Worm (Caenorhabditis elegans): ENCODE measurements around the gene ZK673.6.

Gene ZK673.6

DNA sequence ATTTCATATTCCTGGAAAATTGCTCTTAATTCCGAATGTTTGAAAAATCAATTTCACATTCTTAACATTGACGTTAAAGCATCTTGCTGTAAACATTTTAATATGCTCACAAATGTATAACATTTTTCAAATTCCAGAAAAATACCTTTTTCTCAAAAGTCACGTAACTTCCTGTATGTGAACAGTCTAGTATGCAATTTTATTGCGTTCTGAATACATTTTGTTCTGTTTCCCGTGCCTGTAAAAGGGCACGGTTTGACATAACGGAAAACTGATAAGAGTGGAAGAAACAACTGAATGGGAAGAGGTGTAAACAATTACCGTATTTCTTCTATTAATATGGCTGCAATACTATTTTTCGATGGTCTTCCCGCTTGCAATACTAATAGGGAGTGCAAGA lies 18.8 kb upstream of the ZK673.6 start:
- TF ChIP-seq elt-3 (tag; optimal IDR thresholded peaks at IDR 0.05) (no peak), mab-5 (tag; optimal IDR thresholded peaks at IDR 0.05) (no peak), sptf-1 (tag; optimal IDR thresholded peaks at IDR 0.05) (no peak), nhr-2 (tag; optimal IDR thresholded peaks at IDR 0.05) (no peak), ceh-83 (GFP tag; optimal IDR thresholded peaks at IDR 0.05) (no peak), lin-32 (GFP tag; optimal IDR thresholded peaks at IDR 0.05) (no peak), unc-62 (GFP tag; optimal IDR thresholded peaks at IDR 0.05) (no peak), tbx-8 (GFP tag; optimal IDR thresholded peaks at IDR 0.05) (no peak), ham-2 (GFP tag; optimal IDR thresholded peaks at IDR 0.05) (no peak), M03D4.4 (tag; optimal IDR thresholded peaks at IDR 0.05) (no peak), nhr-28 (tag; optimal IDR thresholded peaks at IDR 0.05) (no peak), zip-8 (tag; optimal IDR thresholded peaks at IDR 0.05) (no peak), hlh-1 (tag; optimal IDR thresholded peaks at IDR 0.05) (no peak), nhr-237 (tag; optimal IDR thresholded peaks at IDR 0.05) (no peak), ceh-43 (GFP tag; optimal IDR thresholded peaks at IDR 0.05) (no peak), nhr-76 (tag; optimal IDR thresholded peaks at IDR 0.05) (no peak), nhr-12 (tag; optimal IDR thresholded peaks at IDR 0.05) (no peak), mls-2 (tag; optimal IDR thresholded peaks at IDR 0.05) (no peak)

DNA sequence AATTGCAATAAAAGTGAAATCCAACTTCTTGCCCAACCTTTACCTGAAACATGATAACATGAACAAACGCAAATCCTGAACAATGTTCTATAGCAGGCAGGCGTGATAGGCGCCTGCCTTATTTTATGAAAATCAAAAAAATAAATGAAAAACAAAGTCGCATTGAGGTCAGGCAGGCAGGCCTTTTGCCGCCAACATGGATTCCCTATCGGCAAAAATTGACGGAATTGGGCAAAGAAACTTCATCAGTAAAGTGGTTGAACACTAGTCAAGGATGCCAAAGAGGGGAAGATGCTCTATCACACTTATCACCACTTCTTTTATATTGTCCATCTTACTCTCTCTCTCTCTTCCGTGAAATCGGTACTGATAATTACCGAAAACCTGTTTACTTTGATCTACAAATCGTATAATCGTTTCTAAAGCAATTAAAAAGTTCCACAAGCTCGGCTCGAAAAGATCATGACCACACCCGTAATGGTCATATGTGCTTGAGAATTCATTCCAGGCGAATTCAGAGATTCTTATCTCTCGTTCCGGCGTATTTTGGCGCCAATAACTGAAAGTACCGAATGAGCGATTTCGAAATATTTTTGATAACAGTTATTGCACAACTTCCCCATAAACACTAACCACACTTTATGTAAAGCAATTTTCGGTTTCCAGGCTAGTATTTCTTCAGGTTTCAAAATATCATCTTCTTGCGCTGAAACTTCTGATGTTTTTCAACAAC lies 17.9 kb upstream of the ZK673.6 start, which contains the start of the genes clec-60 and ZK666.11:
clec-60 (minus strand) TSS at position 51 of the 733 bp plus-strand sequence.
ZK666.11 (plus strand) TSS at position 699 of the 733 bp plus-strand sequence.
- TF ChIP-seq cnd-1 (tag; optimal IDR thresholded peaks at IDR 0.05): no peak
- no peak for TF ChIP-seq elt-3 (tag; optimal IDR thresholded peaks at IDR 0.05)

DNA sequence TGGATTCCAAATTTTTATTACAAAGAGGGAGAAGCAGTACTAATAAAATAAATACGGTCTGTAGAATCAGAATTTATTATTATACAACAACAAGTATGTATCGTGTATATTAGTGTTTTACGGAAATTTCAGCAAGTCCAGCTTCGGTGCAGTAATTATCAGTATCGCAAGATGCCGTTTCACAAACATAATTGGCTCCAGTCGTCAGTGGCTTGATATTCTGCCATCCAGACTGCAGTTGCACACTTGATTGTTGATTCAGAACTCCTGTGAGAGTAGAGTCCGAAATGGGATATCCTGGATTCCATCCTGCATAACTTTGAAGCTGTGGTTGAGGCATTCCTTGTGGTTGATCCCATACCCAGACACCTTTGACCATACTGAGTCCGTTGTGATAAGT lies 15.9 kb upstream of the ZK673.6 start:
- TF ChIP-seq mep-1 (tag; optimal IDR thresholded peaks at IDR 0.05) (no peak), sptf-1 (tag; optimal IDR thresholded peaks at IDR 0.05) (no peak), nhr-12 (tag; optimal IDR thresholded peaks at IDR 0.05) (no peak)

DNA sequence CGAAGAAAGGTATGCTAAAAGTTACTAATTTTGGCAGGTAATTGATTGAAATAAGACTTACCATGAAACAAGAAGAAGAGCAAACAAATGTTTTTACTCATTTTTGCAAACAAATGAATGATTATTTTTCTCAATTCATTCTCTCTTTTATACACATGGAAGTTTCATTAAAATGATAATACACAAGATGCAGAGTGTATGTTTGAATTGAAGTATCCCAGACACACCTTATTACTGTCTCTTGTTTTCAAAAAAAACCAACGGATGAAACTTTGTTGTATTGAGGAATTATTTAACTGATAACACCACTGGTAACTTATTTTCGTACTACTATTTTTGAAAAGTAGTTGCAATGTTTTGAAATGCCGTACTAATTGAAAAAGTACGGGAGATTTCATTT lies 15.2 kb upstream of the ZK673.6 start, which contains the start of gene clec-59:
clec-59 (minus strand) TSS at position 101 of the 400 bp plus-strand sequence.
- no peak for TF ChIP-seq M03D4.4 (tag; optimal IDR thresholded peaks at IDR 0.05)
- no peak for TF ChIP-seq nhr-2 (tag; optimal IDR thresholded peaks at IDR 0.05)
- TF ChIP-seq tbx-8 (GFP tag; optimal IDR thresholded peaks at IDR 0.05): no peak
- no peak for TF ChIP-seq drap-1 (GFP tag; optimal IDR thresholded peaks at IDR 0.05)
- no peak for TF ChIP-seq unc-120 (tag; optimal IDR thresholded peaks at IDR 0.05; ENCODE audit: poor library complexity, severe bottlenecking)
- no peak for TF ChIP-seq lin-32 (GFP tag; optimal IDR thresholded peaks at IDR 0.05)
- TF ChIP-seq nhr-28 (tag; optimal IDR thresholded peaks at IDR 0.05): no peak
- no peak for TF ChIP-seq nhr-76 (tag; optimal IDR thresholded peaks at IDR 0.05)
- no peak for TF ChIP-seq ces-1 (GFP tag; optimal IDR thresholded peaks at IDR 0.05)
- no peak for TF ChIP-seq cnd-1 (tag; optimal IDR thresholded peaks at IDR 0.05)
- TF ChIP-seq ceh-43 (GFP tag; optimal IDR thresholded peaks at IDR 0.05): no peak
- no peak for TF ChIP-seq nhr-237 (tag; optimal IDR thresholded peaks at IDR 0.05)
- TF ChIP-seq mab-5 (tag; optimal IDR thresholded peaks at IDR 0.05): no peak
- TF ChIP-seq mep-1 (tag; optimal IDR thresholded peaks at IDR 0.05): no peak
- no peak for TF ChIP-seq pha-4 (tag; optimal IDR thresholded peaks at IDR 0.05)
- TF ChIP-seq sptf-1 (tag; optimal IDR thresholded peaks at IDR 0.05): no peak
- no peak for TF ChIP-seq elt-1 (tag; optimal IDR thresholded peaks at IDR 0.05; ENCODE audit: borderline replicate concordance, insufficient read depth)
- TF ChIP-seq lin-13 (tag; optimal IDR thresholded peaks at IDR 0.05): no peak
- no peak for TF ChIP-seq nhr-12 (tag; optimal IDR thresholded peaks at IDR 0.05)

DNA sequence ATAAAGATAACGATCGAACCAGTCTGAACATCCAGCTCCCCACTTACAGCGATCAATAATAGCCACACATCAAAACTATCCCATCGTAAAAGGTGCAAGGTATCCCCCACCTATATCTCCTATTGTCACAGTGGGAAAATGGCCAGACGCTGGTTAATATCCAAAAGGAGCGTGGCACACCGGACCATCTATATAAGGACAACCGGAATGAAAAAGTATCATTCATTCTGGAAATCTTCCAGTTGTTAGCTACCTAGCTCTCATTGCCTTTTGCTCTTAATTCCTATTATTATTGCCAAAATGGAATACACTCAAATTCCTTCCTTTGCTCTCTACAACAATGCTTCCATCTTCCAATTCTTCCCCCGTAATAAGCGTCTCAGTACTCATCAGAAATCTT lies 12.8 kb upstream of the ZK673.6 start, which contains the start of gene ZK666.4:
ZK666.4 (plus strand) TSS at position 301 of the 400 bp plus-strand sequence.
- TF ChIP-seq drap-1 (GFP tag; optimal IDR thresholded peaks at IDR 0.05) (no peak), unc-39 (tag; optimal IDR thresholded peaks at IDR 0.05) (no peak)

DNA sequence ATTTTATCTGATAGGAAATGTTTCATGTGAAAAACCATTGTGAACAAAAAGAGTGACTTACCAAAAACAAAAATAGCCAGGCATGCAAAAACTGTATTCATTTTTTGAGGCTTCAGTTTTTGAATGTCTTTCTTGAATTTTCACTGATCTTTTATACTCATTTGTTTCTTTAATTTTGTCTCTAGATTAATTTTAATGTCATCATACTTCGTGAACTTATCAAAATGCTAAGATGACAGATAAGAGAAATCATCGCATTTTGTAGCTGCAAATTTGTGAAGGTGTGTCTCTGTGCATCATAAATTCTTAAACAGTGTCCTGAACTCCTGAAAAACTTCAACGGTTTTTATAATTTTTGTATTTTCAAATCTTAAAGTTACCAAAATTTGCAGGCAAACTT lies 11.9 kb upstream of the ZK673.6 start, which contains the start of gene clec-58:
clec-58 (minus strand) TSS at position 101 of the 400 bp plus-strand sequence.
- TF ChIP-seq unc-39 (tag; optimal IDR thresholded peaks at IDR 0.05): no peak
- TF ChIP-seq lin-32 (GFP tag; optimal IDR thresholded peaks at IDR 0.05): no peak
- no peak for TF ChIP-seq nhr-2 (tag; optimal IDR thresholded peaks at IDR 0.05)
- no peak for TF ChIP-seq ztf-11 (tag; optimal IDR thresholded peaks at IDR 0.05)
- no peak for TF ChIP-seq sem-2 (GFP tag; optimal IDR thresholded peaks at IDR 0.05)
- no peak for TF ChIP-seq nhr-237 (tag; optimal IDR thresholded peaks at IDR 0.05)
- no peak for TF ChIP-seq nhr-28 (tag; optimal IDR thresholded peaks at IDR 0.05)
- TF ChIP-seq drap-1 (GFP tag; optimal IDR thresholded peaks at IDR 0.05): no peak
- no peak for TF ChIP-seq elt-1 (tag; optimal IDR thresholded peaks at IDR 0.05; ENCODE audit: borderline replicate concordance, insufficient read depth)
- no peak for TF ChIP-seq unc-120 (tag; optimal IDR thresholded peaks at IDR 0.05; ENCODE audit: poor library complexity, severe bottlenecking)
- no peak for TF ChIP-seq nhr-76 (tag; optimal IDR thresholded peaks at IDR 0.05)
- TF ChIP-seq ceh-43 (GFP tag; optimal IDR thresholded peaks at IDR 0.05): no peak
- no peak for TF ChIP-seq snpc-4 (tag; optimal IDR thresholded peaks at IDR 0.05)
- TF ChIP-seq ceh-83 (GFP tag; optimal IDR thresholded peaks at IDR 0.05): no peak
- TF ChIP-seq ces-1 (GFP tag; optimal IDR thresholded peaks at IDR 0.05): no peak
- TF ChIP-seq pha-4 (tag; optimal IDR thresholded peaks at IDR 0.05): no peak
- TF ChIP-seq ham-2 (GFP tag; optimal IDR thresholded peaks at IDR 0.05): no peak
- no peak for TF ChIP-seq hlh-1 (tag; optimal IDR thresholded peaks at IDR 0.05)
- TF ChIP-seq ceh-39 (tag; optimal IDR thresholded peaks at IDR 0.05): no peak
